Worm (Caenorhabditis elegans): Measurements from ENCODE around the gene F37C4.5.

The F37C4.5 gene

DNA sequence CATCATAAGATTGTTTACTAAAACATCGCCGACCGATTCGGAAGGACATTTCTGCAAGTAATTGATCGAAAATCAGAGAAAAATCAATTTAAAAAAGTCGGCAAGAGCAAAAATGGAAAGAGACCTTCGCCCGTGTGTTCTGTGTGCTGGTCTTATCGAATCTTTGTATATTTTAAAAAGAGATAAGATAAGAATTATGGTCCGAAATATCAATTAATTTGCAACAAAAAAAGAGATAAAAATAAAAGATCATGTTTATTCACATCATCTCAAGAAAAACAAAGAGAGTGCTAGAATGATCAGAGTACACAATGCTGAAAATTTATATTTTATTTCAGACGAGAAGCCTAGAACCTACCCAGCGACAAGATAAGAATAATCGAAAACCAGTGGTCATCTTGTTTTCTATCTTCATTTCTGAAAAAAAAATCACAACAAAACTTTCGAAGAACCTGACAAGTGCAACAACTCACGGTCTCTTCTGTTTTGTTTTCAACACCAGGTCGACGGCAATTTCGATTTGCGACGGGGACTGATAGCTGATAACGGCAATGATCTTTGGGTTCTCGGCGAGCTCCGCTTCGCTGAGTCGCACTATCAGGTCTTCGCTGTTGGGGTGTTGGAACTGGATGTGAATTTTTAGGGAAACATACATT is 4.8 kb upstream of the F37C4.5 start, which contains the start of gene F37C4.6:
Gene F37C4.6 (minus strand): TSS at position 51 of the 656 bp plus-strand sequence.
- TF ChIP-seq F13C5.2 (tag; optimal IDR thresholded peaks at IDR 0.05) = no peak
- TF ChIP-seq sea-1 (GFP tag; conservative IDR thresholded peaks at IDR 0.05) = no peak
- TF ChIP-seq pes-1 (GFP tag; IDR thresholded peaks at IDR 0.05) = no peak
- TF ChIP-seq ceh-13 (GFP tag; optimal IDR thresholded peaks at IDR 0.05) = no peak
- TF ChIP-seq B0310.2 (tag; optimal IDR thresholded peaks at IDR 0.05) = no peak
- TF ChIP-seq ets-7 (tag; optimal IDR thresholded peaks at IDR 0.05) = no peak
- no peak for TF ChIP-seq ceh-36 (tag; optimal IDR thresholded peaks at IDR 0.05)
- TF ChIP-seq hnd-1 (tag; optimal IDR thresholded peaks at IDR 0.05) = no peak
- TF ChIP-seq ama-1 (optimal IDR thresholded peaks at IDR 0.05) = no peak
- no peak for TF ChIP-seq hmg-4 (GFP tag; optimal IDR thresholded peaks at IDR 0.05)

DNA sequence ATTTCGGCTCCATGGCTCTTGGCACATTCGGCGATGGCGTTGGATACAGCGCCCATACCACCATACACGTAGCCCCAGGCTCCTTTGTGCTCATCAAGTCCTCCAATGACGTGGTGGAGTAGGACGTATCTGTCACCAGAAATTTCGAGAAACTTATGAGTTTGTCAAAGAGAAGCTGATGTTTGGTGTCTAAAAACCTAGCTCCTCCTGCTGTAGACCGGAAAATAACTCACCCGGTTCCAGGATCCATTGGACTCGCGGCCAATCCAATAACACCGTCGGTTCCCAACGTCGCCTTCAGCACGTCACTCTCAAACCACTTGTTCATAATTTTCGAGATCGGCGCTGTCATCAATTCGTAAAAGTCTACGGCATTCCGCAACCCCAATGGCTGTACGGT is 3.3 kb upstream of the F37C4.5 start:
- no peak for TF ChIP-seq hmg-4 (GFP tag; optimal IDR thresholded peaks at IDR 0.05)
- no peak for TF ChIP-seq B0310.2 (tag; optimal IDR thresholded peaks at IDR 0.05)
- no peak for TF ChIP-seq scrt-1 (GFP tag; IDR thresholded peaks at IDR 0.05)
- TF ChIP-seq ama-1 (optimal IDR thresholded peaks at IDR 0.05) = no peak
- no peak for TF ChIP-seq pes-1 (GFP tag; IDR thresholded peaks at IDR 0.05)
- no peak for TF ChIP-seq F13C5.2 (tag; optimal IDR thresholded peaks at IDR 0.05)
- TF ChIP-seq ceh-36 (tag; optimal IDR thresholded peaks at IDR 0.05) = no peak
- TF ChIP-seq tra-4 (tag; optimal IDR thresholded peaks at IDR 0.05) = no peak

DNA sequence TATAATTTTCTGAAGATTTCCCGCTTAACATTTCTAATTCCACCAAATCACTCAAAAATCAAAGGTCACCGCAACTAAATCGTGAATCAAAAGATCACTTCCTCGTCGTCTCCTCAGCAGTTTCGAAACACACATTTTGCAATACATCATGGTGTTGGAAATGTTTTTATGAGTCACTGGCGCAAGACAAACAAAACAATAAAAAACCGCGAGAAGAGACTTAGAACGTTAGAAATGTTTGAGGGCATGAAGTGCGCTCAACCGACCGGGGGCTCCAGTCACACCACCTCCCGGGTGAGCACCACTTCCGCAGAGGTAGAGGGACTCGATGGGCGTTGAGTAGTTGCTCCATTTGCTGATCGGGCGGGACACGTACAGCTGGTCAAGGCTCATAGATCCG is 1.7 kb upstream of the F37C4.5 start:
- TF ChIP-seq ets-7 (tag; optimal IDR thresholded peaks at IDR 0.05) (no peak), ceh-13 (GFP tag; optimal IDR thresholded peaks at IDR 0.05) (no peak), tra-4 (tag; optimal IDR thresholded peaks at IDR 0.05) (no peak), hmg-4 (GFP tag; optimal IDR thresholded peaks at IDR 0.05) (no peak), hmbx-1 (tag; optimal IDR thresholded peaks at IDR 0.05) (no peak), ceh-36 (tag; optimal IDR thresholded peaks at IDR 0.05) (no peak), hnd-1 (tag; optimal IDR thresholded peaks at IDR 0.05) (no peak), scrt-1 (GFP tag; IDR thresholded peaks at IDR 0.05) (no peak), aly-1 (tag; optimal IDR thresholded peaks at IDR 0.05) (no peak), ama-1 (optimal IDR thresholded peaks at IDR 0.05) (no peak), pes-1 (GFP tag; IDR thresholded peaks at IDR 0.05) (no peak), B0310.2 (tag; optimal IDR thresholded peaks at IDR 0.05) (no peak), tbx-37 (GFP tag; conservative IDR thresholded peaks at IDR 0.05) (no peak), sea-1 (GFP tag; conservative IDR thresholded peaks at IDR 0.05) (no peak)

ce11 chrIV:3874417-3874816 is 811 bp upstream of the F37C4.5 start:
- TF ChIP-seq tra-4 (tag; optimal IDR thresholded peaks at IDR 0.05) (no peak), pes-1 (GFP tag; IDR thresholded peaks at IDR 0.05) (no peak), hnd-1 (tag; optimal IDR thresholded peaks at IDR 0.05) (no peak), hmg-4 (GFP tag; optimal IDR thresholded peaks at IDR 0.05) (no peak), ceh-13 (GFP tag; optimal IDR thresholded peaks at IDR 0.05) (no peak), scrt-1 (GFP tag; IDR thresholded peaks at IDR 0.05) (no peak), sea-1 (GFP tag; conservative IDR thresholded peaks at IDR 0.05) (no peak), ama-1 (optimal IDR thresholded peaks at IDR 0.05) (no peak), flt-1 (GFP tag; IDR thresholded peaks at IDR 0.05) (no peak), tbx-37 (GFP tag; conservative IDR thresholded peaks at IDR 0.05) (no peak), F13C5.2 (tag; optimal IDR thresholded peaks at IDR 0.05) (no peak), aly-1 (tag; optimal IDR thresholded peaks at IDR 0.05) (no peak)

- TF ChIP-seq aly-1 (tag; optimal IDR thresholded peaks at IDR 0.05) (no peak), tra-4 (tag; optimal IDR thresholded peaks at IDR 0.05) (no peak), tbx-37 (GFP tag; conservative IDR thresholded peaks at IDR 0.05) (no peak), scrt-1 (GFP tag; IDR thresholded peaks at IDR 0.05) (no peak), pes-1 (GFP tag; IDR thresholded peaks at IDR 0.05) (no peak), ama-1 (optimal IDR thresholded peaks at IDR 0.05) (no peak)
Measured at ce11 chrIV:3873195-3873594, 411 bp downstream of the F37C4.5 start.

DNA sequence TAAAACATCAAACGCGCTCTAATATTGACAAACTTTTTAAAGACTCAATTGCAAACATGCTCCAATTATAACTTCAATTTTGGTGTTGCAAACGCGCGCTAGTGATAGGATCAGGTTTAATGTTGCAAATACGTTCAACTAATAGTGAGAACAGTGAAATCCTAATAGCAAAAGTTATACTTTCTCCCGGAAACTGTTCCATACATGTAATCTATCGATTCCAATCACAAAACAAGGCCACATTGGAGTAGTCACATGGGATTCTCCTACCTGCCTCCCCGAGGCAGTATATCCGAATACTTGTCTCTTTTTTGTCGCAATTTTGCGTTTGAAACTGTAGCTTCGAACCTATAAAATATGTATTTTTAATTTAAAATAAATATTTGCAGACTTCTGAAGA is 3.7 kb downstream of the F37C4.5 start:
- TF ChIP-seq pes-1 (GFP tag; IDR thresholded peaks at IDR 0.05) = no peak
- no peak for TF ChIP-seq tbx-37 (GFP tag; conservative IDR thresholded peaks at IDR 0.05)
- TF ChIP-seq tbx-11 (GFP tag; IDR thresholded peaks at IDR 0.05) = no peak
- TF ChIP-seq scrt-1 (GFP tag; IDR thresholded peaks at IDR 0.05) = no peak
- TF ChIP-seq ceh-36 (tag; optimal IDR thresholded peaks at IDR 0.05) = no peak
- no peak for TF ChIP-seq sea-1 (GFP tag; conservative IDR thresholded peaks at IDR 0.05)
- no peak for TF ChIP-seq flt-1 (GFP tag; IDR thresholded peaks at IDR 0.05)
- TF ChIP-seq hnd-1 (tag; optimal IDR thresholded peaks at IDR 0.05) = no peak
- no peak for TF ChIP-seq B0310.2 (tag; optimal IDR thresholded peaks at IDR 0.05)
- no peak for TF ChIP-seq ets-7 (tag; optimal IDR thresholded peaks at IDR 0.05)
- no peak for TF ChIP-seq F13C5.2 (tag; optimal IDR thresholded peaks at IDR 0.05)
- TF ChIP-seq ama-1 (optimal IDR thresholded peaks at IDR 0.05) = no peak

ce11 chrIV:3867252-3867651 is 6.4 kb downstream of the F37C4.5 start, which contains the start of gene F37C4.4:
Gene F37C4.4, plus strand, starts transcription at chrIV:3867309.
- TF ChIP-seq tbx-11 (GFP tag; IDR thresholded peaks at IDR 0.05) (no peak), hmg-4 (GFP tag; optimal IDR thresholded peaks at IDR 0.05) (no peak), tbx-37 (GFP tag; conservative IDR thresholded peaks at IDR 0.05) (no peak), ets-7 (tag; optimal IDR thresholded peaks at IDR 0.05) (no peak), B0310.2 (tag; optimal IDR thresholded peaks at IDR 0.05) (no peak)

- TF ChIP-seq hmbx-1 (tag; optimal IDR thresholded peaks at IDR 0.05) (no peak), pes-1 (GFP tag; IDR thresholded peaks at IDR 0.05) (no peak), aly-1 (tag; optimal IDR thresholded peaks at IDR 0.05) (no peak)
Measured at ce11 chrIV:3866018-3866417, 7.6 kb downstream of the F37C4.5 start.
